Fruit fly (Drosophila melanogaster) whole organism, prepupa: ENCODE data around the gene CG3719.

ENCODE experiments used
- Blimp-1 ChIP-seq: fragments of 200-800 bp; sonication (Bioruptor generic); optimal IDR thresholded peaks from 3 replicates; lab custom pipeline; 2017; ENCODE audit warnings: missing biosample characterization, missing genetic modification characterization, mild to moderate bottlenecking, moderate library complexity, missing genetic modification reagents
- CG11762 ChIP-seq: fragments of 200-800 bp; sonication (Bioruptor generic); optimal IDR thresholded peaks from 3 replicates; lab custom pipeline; 2016; ENCODE audit warnings: missing biosample characterization, missing genetic modification characterization; ENCODE audit not compliant: insufficient read depth
- CG11902 ChIP-seq: fragments of 200-800 bp; sonication (Bioruptor generic); optimal IDR thresholded peaks from 3 replicates; lab custom pipeline; 2016; ENCODE audit warnings: missing biosample characterization, missing genetic modification characterization
- CG1621 ChIP-seq: fragments of 200-800 bp; sonication (Bioruptor generic); optimal IDR thresholded peaks from 3 replicates; lab custom pipeline; 2018; ENCODE audit warnings: missing biosample characterization, mild to moderate bottlenecking, missing genetic modification characterization
- CG32006 ChIP-seq: fragments of 200-800 bp; sonication (Bioruptor generic); optimal IDR thresholded peaks from 3 replicates; lab custom pipeline; 2017; ENCODE audit warnings: missing biosample characterization, mild to moderate bottlenecking, missing genetic modification characterization
- CG34406 ChIP-seq: fragments of 200-800 bp; sonication (Bioruptor generic); optimal IDR thresholded peaks from 3 replicates; lab custom pipeline; 2016; ENCODE audit warnings: missing biosample characterization, missing genetic modification characterization
- CG4318 ChIP-seq: fragments of 200-800 bp; sonication (Bioruptor generic); optimal IDR thresholded peaks from 3 replicates; lab custom pipeline; 2017; ENCODE audit warnings: missing biosample characterization, mild to moderate bottlenecking, missing genetic modification characterization
- CG6276 ChIP-seq: fragments of 200-800 bp; sonication (Bioruptor generic); optimal IDR thresholded peaks from 2 replicates; lab custom pipeline; 2017; ENCODE audit warnings: missing biosample characterization, mild to moderate bottlenecking, missing genetic modification characterization
- CG6808 ChIP-seq: fragments of 200-800 bp; sonication (Bioruptor generic); optimal IDR thresholded peaks from 3 replicates; lab custom pipeline; 2017; ENCODE audit warnings: missing biosample characterization, missing genetic modification characterization, mild to moderate bottlenecking, moderate library complexity, missing genetic modification reagents
- CG6854 ChIP-seq: fragments of 200-800 bp; sonication (Bioruptor generic); optimal IDR thresholded peaks from 2 replicates; lab custom pipeline; 2017; ENCODE audit warnings: missing biosample characterization, mild to moderate bottlenecking, missing genetic modification characterization
- CG8119 ChIP-seq: fragments of 200-800 bp; sonication (Bioruptor generic); IDR thresholded peaks from 3 replicates; pipeline ENCODE4 v1.3.6; 2022; ENCODE audit warnings: missing biosample characterization, missing genetic modification characterization
- CG8632 ChIP-seq: fragments of 200-800 bp; sonication (Bioruptor generic); optimal IDR thresholded peaks from 3 replicates; lab custom pipeline; 2016; ENCODE audit warnings: missing biosample characterization, missing genetic modification characterization
- Eip75B ChIP-seq: fragments of 200-800 bp; sonication (Bioruptor generic); optimal IDR thresholded peaks from 3 replicates; lab custom pipeline; 2016; ENCODE audit warnings: missing biosample characterization, missing genetic modification characterization
- Eip78C ChIP-seq: fragments of 200-800 bp; sonication (Bioruptor generic); peaks from one replicate; lab custom pipeline; 2016; ENCODE audit warnings: missing biosample characterization, missing genetic modification characterization
- Eip93F ChIP-seq: fragments of 200-800 bp; sonication (Bioruptor generic); optimal IDR thresholded peaks from 2 replicates; lab custom pipeline; 2016; ENCODE audit warnings: missing biosample characterization, mild to moderate bottlenecking, missing genetic modification characterization
- Ets21C ChIP-seq: fragments of 200-800 bp; sonication (Bioruptor generic); optimal IDR thresholded peaks from 3 replicates; lab custom pipeline; 2016; ENCODE audit warnings: missing biosample characterization, missing genetic modification characterization
- Gug ChIP-seq: fragments of 200-800 bp; sonication (Bioruptor generic); IDR thresholded peaks from 2 replicates; pipeline ENCODE4 v1.3.6; 2022; ENCODE audit warnings: missing biosample characterization, missing genetic modification characterization
- Hr38 ChIP-seq: sonication (Bioruptor generic); optimal IDR thresholded peaks from 2 replicates; lab custom pipeline; 2016; ENCODE audit warnings: missing biosample characterization, missing genetic modification characterization
- Hr4 ChIP-seq: fragments of 200-800 bp; sonication (Bioruptor generic); optimal IDR thresholded peaks from 3 replicates; lab custom pipeline; 2016; ENCODE audit warnings: missing biosample characterization, missing genetic modification characterization
- OdsH ChIP-seq: fragments of 200-800 bp; sonication (Bioruptor generic); optimal IDR thresholded peaks from 3 replicates; lab custom pipeline; 2016; ENCODE audit warnings: missing biosample characterization, missing genetic modification characterization
- Sox102F ChIP-seq: fragments of 200-800 bp; sonication (Bioruptor generic); optimal IDR thresholded peaks from 2 replicates; lab custom pipeline; 2016; ENCODE audit warnings: missing biosample characterization, mild to moderate bottlenecking, missing genetic modification characterization
- acj6 ChIP-seq: fragments of 200-800 bp; sonication (Bioruptor generic); optimal IDR thresholded peaks from 3 replicates; lab custom pipeline; 2016; ENCODE audit warnings: missing biosample characterization, missing genetic modification characterization
- cyc ChIP-seq: fragments of 200-800 bp; sonication (Bioruptor generic); optimal IDR thresholded peaks from 3 replicates; lab custom pipeline; 2016; ENCODE audit warnings: missing biosample characterization, missing genetic modification characterization
- dac ChIP-seq: fragments of 200-800 bp; sonication (Bioruptor generic); optimal IDR thresholded peaks from 2 replicates; lab custom pipeline; 2017; ENCODE audit warnings: missing biosample characterization, mild to moderate bottlenecking, missing genetic modification characterization
- eg ChIP-seq: fragments of 200-800 bp; sonication (Bioruptor generic); IDR thresholded peaks from 3 replicates; pipeline ENCODE4 v1.3.6; 2022; ENCODE audit warnings: missing biosample characterization, missing genetic modification characterization
- fkh ChIP-seq: fragments of 200-800 bp; sonication (Bioruptor generic); optimal IDR thresholded peaks from 3 replicates; lab custom pipeline; 2017; ENCODE audit warnings: missing biosample characterization, mild to moderate bottlenecking, missing genetic modification characterization, moderate library complexity
- lz ChIP-seq: fragments of 200-800 bp; sonication (Bioruptor generic); optimal IDR thresholded peaks from 3 replicates; lab custom pipeline; 2016; ENCODE audit warnings: missing biosample characterization, missing genetic modification characterization
- net ChIP-seq: fragments of 200-800 bp; sonication (Bioruptor generic); optimal IDR thresholded peaks from 3 replicates; lab custom pipeline; 2016; ENCODE audit warnings: missing biosample characterization, missing genetic modification characterization
- pdm3 ChIP-seq: fragments of 200-800 bp; sonication (Bioruptor generic); optimal IDR thresholded peaks from 3 replicates; lab custom pipeline; 2016; ENCODE audit warnings: missing biosample characterization, missing genetic modification characterization
- ss ChIP-seq, 2 experiments: fragments of 200-800 bp; sonication (Bioruptor generic); optimal IDR thresholded peaks; 2 replicates in 1 of 2; 3 replicates in 1 of 2; lab custom pipeline; 2017 to 2018; ENCODE audit warnings: mild to moderate bottlenecking in 2 of 2, missing biosample characterization in 2 of 2, missing genetic modification characterization in 2 of 2, moderate library complexity in 1 of 2
- svp ChIP-seq: fragments of 200-800 bp; sonication (Bioruptor generic); peaks from one replicate; lab custom pipeline; 2016; ENCODE audit warnings: missing biosample characterization, missing genetic modification characterization
- topi ChIP-seq: fragments of 200-800 bp; sonication (Bioruptor generic); optimal IDR thresholded peaks from 3 replicates; lab custom pipeline; 2016; ENCODE audit warnings: missing biosample characterization, missing genetic modification characterization
- vri ChIP-seq: fragments of 200-800 bp; sonication (Bioruptor generic); optimal IDR thresholded peaks from 3 replicates; lab custom pipeline; 2016; ENCODE audit warnings: missing biosample characterization, mild to moderate bottlenecking, missing genetic modification characterization

CG3719 gene

DNA sequence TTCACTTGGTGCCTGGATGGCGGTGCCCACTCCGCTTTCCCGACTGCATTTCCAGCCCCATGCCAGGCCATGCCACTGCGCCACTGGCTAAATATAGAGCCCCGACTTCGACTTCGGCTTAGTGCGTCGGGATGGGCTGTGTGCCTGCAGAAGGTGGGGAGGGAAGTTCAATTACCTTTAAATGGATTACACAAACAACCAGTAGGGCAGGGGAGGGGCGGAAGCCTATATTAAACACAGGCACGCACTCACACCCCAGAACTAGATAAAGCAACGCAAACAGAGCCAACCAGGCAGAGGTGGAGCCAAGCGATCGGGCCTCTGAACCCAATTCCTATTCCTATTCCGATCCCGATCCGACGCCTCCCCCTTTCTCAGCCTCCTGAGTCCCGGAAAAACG is 2.2 kb upstream of the CG3719 start:
- no peak for TF ChIP-seq topi (GFP tag; lab: Kevin White, UChicago)
- TF ChIP-seq fkh = peak; percentile 18
- TF ChIP-seq svp (GFP tag; lab: Kevin White, UChicago) = no peak

- TF ChIP-seq Eip78C (GFP tag; lab: Kevin White, UChicago) = peak; percentile 13
- TF ChIP-seq OdsH (GFP tag; lab: Kevin White, UChicago) = no peak
- TF ChIP-seq vri (GFP tag; lab: Kevin White, UChicago) = no peak
Measured at dm6 chrX:1381413-1381991, 1.2 kb upstream of the CG3719 start.

DNA sequence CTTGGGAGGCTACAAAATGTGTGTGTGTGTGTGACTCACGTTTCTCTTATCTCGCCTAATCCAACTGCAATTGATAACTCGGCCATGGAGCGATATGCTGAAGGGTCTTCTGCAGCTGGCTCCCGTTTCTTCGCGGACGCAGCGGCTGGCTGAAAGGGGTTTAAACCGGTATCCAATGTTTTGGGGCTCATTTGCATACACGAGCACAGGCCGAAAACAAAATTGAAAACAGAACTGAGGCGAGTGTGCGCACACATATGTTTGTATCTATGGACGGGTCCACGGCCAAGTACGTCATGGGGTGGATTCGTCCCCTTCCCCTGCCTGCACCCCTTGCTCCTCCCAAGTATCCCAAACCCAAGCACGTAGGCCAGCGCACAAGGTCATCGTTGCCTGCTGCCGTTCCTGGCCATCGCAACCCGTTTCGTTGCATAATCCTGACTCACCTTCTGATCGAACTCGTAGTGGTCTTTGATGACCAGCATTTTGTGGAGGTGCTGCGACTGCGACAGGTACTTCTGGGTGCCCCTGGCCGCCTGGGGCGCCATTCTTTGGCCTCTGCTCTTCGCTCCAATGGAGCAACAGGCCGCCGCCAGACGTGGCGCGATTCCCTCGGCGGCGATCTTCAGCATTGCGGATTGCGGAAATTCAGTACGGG is 459 bp downstream of the CG3719 start:
- TF ChIP-seq vri (GFP tag; lab: Kevin White, UChicago) = peak; percentile 36
- TF ChIP-seq Ets21C = no peak
- TF ChIP-seq, all 60 proteins: peak for 1

- TF ChIP-seq cyc (GFP tag; lab: Kevin White, UChicago) = no peak
- TF ChIP-seq CG6276 (GFP tag; lab: Kevin White, UChicago) = no peak
- TF ChIP-seq Blimp-1 (GFP tag; lab: Kevin White, UChicago) = no peak
- no peak for TF ChIP-seq net (GFP tag; lab: Kevin White, UChicago)
- no peak for TF ChIP-seq Eip75B (GFP tag; lab: Kevin White, UChicago)
- peak; percentile 62 for TF ChIP-seq svp (GFP tag; lab: Kevin White, UChicago)
- TF ChIP-seq dac = no peak
- TF ChIP-seq CG1621 (tag; lab: Kevin White, UChicago) = no peak
- no peak for TF ChIP-seq ss (GFP tag; optimal IDR thresholded peaks at IDR 0.05; lab: Kevin White, UChicago)
- TF ChIP-seq CG8632 = no peak
- TF ChIP-seq CG8119 (GFP tag; lab: Robert Waterston, UW) = no peak
- no peak for TF ChIP-seq CG34406 (GFP tag; lab: Kevin White, UChicago)
- peak; percentile 59 for TF ChIP-seq fkh
- no peak for TF ChIP-seq pdm3 (GFP tag; lab: Kevin White, UChicago)
- TF ChIP-seq CG11762 = no peak
- peak; percentile 99 for TF ChIP-seq CG6808
- TF ChIP-seq CG11902 (GFP tag; lab: Kevin White, UChicago) = no peak
- TF ChIP-seq Eip93F = no peak
- TF ChIP-seq lz = no peak
- TF ChIP-seq CG4318 (GFP tag; lab: Kevin White, UChicago) = no peak
- no peak for TF ChIP-seq Hr38 (GFP tag; lab: Kevin White, UChicago)
- TF ChIP-seq CG6854 = peak; percentile 22
- TF ChIP-seq Eip78C (GFP tag; lab: Kevin White, UChicago) = peak; percentile 17
- TF ChIP-seq eg = no peak
- no peak for TF ChIP-seq Sox102F
- TF ChIP-seq Gug (GFP tag; lab: Robert Waterston, UW) = no peak
- no peak for TF ChIP-seq acj6 (GFP tag; lab: Kevin White, UChicago)
Measured at dm6 chrX:1375265-1375958, 4.9 kb downstream of the CG3719 start, which contains the start of gene AMPKalpha. Gene AMPKalpha, plus strand, starts transcription at chrX:1375536.

- no peak for TF ChIP-seq Hr4 (GFP tag; lab: Kevin White, UChicago)
- no peak for TF ChIP-seq vri (GFP tag; lab: Kevin White, UChicago)
- TF ChIP-seq dac = no peak
- TF ChIP-seq CG32006 = no peak
- no peak for TF ChIP-seq fkh
Measured at dm6 chrX:1372667-1373066, 7.6 kb downstream of the CG3719 start.
